Worm (Caenorhabditis elegans): ENCODE results near the gene B0507.7.

The B0507.7 gene

DNA sequence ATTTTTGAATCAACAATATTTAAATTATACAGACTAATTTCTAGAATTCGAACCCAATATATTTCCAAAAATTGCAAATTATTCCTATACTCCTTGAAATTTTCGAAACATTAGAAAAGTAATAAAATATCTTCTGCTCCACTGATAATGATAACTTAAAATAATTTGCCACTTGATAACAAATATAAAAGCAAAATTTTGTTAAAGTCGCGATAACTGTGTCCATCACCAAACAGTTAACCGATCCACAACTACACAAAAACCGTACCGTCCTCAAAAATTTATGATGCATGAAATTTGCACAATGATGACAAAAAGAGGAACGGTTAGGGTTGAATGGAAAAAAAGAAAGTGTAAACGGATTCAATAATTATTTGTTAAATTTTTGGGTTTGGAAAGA lies 40.0 kb upstream of the B0507.7 start:
- TF ChIP-seq mab-5 (tag; optimal IDR thresholded peaks at IDR 0.05) (no peak), lin-11 (tag; optimal IDR thresholded peaks at IDR 0.05) (no peak), blmp-1 (tag; optimal IDR thresholded peaks at IDR 0.05; ENCODE audit: insufficient read depth) (no peak), mdl-1 (tag; optimal IDR thresholded peaks at IDR 0.05) (no peak), lin-39 (tag; optimal IDR thresholded peaks at IDR 0.05) (no peak), mbf-1 (tag; optimal IDR thresholded peaks at IDR 0.05) (no peak), ceh-82 (tag; optimal IDR thresholded peaks at IDR 0.05) (no peak), ztf-11 (tag; optimal IDR thresholded peaks at IDR 0.05) (no peak), F13H6.1 (tag; optimal IDR thresholded peaks at IDR 0.05) (no peak), nhr-77 (tag; optimal IDR thresholded peaks at IDR 0.05) (no peak), elt-3 (tag; optimal IDR thresholded peaks at IDR 0.05) (no peak), nhr-129 (tag; optimal IDR thresholded peaks at IDR 0.05) (no peak), fos-1 (tag; optimal IDR thresholded peaks at IDR 0.05) (no peak), alr-1 (tag; optimal IDR thresholded peaks at IDR 0.05) (no peak), Y55F3AM.14 (GFP tag; optimal IDR thresholded peaks at IDR 0.05) (no peak)

DNA sequence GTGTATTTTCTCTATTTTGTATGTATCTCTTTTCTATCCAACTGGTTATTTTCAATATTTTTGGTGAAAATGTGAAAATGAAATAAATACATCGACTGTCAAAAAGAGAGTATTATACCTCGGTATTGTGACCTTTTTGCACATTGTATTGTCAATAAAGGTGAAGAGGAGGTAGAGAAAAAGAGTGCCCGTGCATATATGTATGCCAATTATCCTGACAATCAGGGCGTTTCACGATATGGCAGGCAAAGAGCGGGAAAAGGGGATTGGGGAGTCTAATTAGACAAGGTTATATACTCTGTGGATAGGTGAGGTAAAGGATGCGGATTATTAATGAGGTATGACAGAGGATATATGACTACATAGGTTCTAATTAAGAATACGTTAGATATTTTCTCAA lies 38.4 kb upstream of the B0507.7 start:
- TF ChIP-seq ama-1 (optimal IDR thresholded peaks at IDR 0.05) (no peak), nhr-129 (tag; optimal IDR thresholded peaks at IDR 0.05) (peak; percentile 14)

DNA sequence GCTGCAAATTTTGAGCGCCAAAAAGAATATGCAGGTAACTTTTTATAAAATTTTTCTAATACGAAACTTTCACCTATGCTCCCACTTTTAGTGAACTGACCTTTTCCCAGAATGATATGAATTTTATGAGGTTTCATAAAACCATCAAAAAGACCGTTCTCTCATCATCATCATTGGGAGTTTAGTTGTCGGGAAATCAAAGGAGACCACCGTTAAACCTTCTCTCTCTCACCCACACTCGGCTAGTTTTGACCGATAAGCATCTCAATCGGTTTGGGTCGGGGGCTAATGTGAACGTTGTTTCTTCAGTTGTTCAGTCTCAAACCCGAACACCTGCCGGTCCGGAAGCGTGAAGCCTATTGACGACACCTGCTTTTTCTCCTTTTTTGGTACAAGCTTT lies 37.7 kb upstream of the B0507.7 start:
- TF ChIP-seq F13H6.1 (tag; optimal IDR thresholded peaks at IDR 0.05) (no peak), fos-1 (tag; optimal IDR thresholded peaks at IDR 0.05) (peak; percentile 54)

DNA sequence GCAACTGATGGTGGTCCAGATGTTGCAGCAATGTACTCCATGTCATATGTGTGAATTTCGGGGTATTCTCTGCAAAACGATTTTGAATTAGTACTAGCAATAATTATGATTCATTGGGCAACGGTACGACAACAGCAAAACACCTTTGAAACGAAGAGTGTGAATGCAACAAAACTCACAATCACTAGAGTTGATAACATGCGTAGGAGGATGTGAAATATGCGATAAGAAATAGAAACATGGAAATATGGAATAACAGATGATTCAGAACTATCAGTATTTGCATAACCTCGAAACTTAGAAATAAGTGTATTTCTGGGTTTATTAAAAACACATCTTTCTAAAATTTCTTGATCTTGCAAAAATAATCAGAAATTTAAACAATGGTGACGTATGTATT lies 37.0 kb upstream of the B0507.7 start:
- TF ChIP-seq unc-39 (tag; optimal IDR thresholded peaks at IDR 0.05) (no peak), nhr-23 (tag; optimal IDR thresholded peaks at IDR 0.05) (no peak), lin-13 (GFP tag; optimal IDR thresholded peaks at IDR 0.05) (no peak), nhr-11 (tag; optimal IDR thresholded peaks at IDR 0.05) (no peak), fos-1 (tag; optimal IDR thresholded peaks at IDR 0.05) (peak; percentile 66), nhr-21 (tag; optimal IDR thresholded peaks at IDR 0.05) (no peak), mdl-1 (tag; optimal IDR thresholded peaks at IDR 0.05) (no peak)

DNA sequence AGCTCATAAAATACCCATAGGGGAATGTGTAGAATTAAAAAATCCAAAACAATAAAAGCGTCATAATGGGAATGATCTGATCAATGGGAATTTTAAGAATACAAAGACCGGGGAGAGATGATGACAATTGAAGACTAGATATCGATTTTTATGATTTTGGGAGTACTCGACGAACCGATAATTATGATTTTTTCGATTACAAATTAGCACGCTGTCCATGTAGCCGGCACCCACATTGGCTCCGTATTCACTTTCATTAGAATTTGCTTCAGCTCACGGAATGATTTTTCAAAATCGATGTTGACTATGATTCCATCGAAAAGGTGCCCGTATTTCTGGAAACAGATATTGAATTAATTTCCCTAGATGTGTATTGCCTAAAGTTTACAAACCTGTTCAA lies 34.3 kb upstream of the B0507.7 start:
- no peak for TF ChIP-seq F13H6.1 (tag; optimal IDR thresholded peaks at IDR 0.05)
- TF ChIP-seq lin-11 (tag; optimal IDR thresholded peaks at IDR 0.05) = no peak
- TF ChIP-seq lsy-2 (tag; optimal IDR thresholded peaks at IDR 0.05) = no peak
- TF ChIP-seq mab-5 (tag; optimal IDR thresholded peaks at IDR 0.05) = no peak
- TF ChIP-seq C34F6.9 (tag; optimal IDR thresholded peaks at IDR 0.05) = no peak
- TF ChIP-seq ztf-1 (GFP tag; conservative IDR thresholded peaks at IDR 0.05) = no peak
- TF ChIP-seq unc-62 (GFP tag; optimal IDR thresholded peaks at IDR 0.05) = no peak
- TF ChIP-seq nhr-23 (tag; optimal IDR thresholded peaks at IDR 0.05) = no peak
- no peak for TF ChIP-seq ZK546.5 (tag; optimal IDR thresholded peaks at IDR 0.05)
- TF ChIP-seq unc-55 (GFP tag; optimal IDR thresholded peaks at IDR 0.05) = no peak
- TF ChIP-seq fos-1 (tag; optimal IDR thresholded peaks at IDR 0.05) = no peak
- TF ChIP-seq mbf-1 (tag; optimal IDR thresholded peaks at IDR 0.05) = no peak
- TF ChIP-seq R02D3.7 (tag; optimal IDR thresholded peaks at IDR 0.05) = no peak
- TF ChIP-seq zag-1 (tag; optimal IDR thresholded peaks at IDR 0.05) = no peak
- TF ChIP-seq nhr-77 (tag; optimal IDR thresholded peaks at IDR 0.05) = no peak
- TF ChIP-seq nhr-11 (tag; optimal IDR thresholded peaks at IDR 0.05) = no peak
- no peak for TF ChIP-seq sma-9 (GFP tag; optimal IDR thresholded peaks at IDR 0.05)
- TF ChIP-seq sma-9 (tag; optimal IDR thresholded peaks at IDR 0.05) = no peak

DNA sequence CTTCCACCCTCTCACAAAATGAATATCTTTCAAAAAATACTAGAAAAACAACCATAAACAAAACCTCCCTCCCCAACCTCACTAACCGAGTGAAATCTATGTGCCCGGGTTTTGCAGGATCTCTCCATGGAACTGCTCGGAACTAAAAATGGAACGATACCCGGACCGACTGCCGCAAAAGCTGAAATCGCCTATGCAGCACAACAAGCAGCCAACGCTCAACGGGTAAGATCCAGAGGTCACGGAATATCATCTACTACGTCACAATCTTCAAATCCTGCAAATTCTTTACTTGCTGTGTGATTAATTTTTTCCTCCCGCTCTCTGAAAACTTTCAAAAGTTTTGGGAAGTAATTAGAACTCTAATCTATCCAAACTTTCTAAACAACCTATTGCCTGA lies 30.8 kb upstream of the B0507.7 start:
- TF ChIP-seq lin-11 (tag; optimal IDR thresholded peaks at IDR 0.05) = no peak
- no peak for TF ChIP-seq dmd-4 (tag; optimal IDR thresholded peaks at IDR 0.05)
- no peak for TF ChIP-seq fos-1 (tag; optimal IDR thresholded peaks at IDR 0.05)
- no peak for TF ChIP-seq nhr-6 (tag; optimal IDR thresholded peaks at IDR 0.05)
- no peak for TF ChIP-seq skn-1 (tag; optimal IDR thresholded peaks at IDR 0.05)
- TF ChIP-seq unc-55 (GFP tag; optimal IDR thresholded peaks at IDR 0.05) = no peak
- TF ChIP-seq unc-62 (GFP tag; optimal IDR thresholded peaks at IDR 0.05) = no peak
- TF ChIP-seq mdl-1 (tag; optimal IDR thresholded peaks at IDR 0.05) = no peak

Data from whole organism, L2 larva.